Worm (Caenorhabditis elegans) whole organism, L4 larva: Measurements from ENCODE around the gene acdh-6.

Source experiments
- aly-2 ChIP-seq: sonication (generic microtip); optimal IDR thresholded peaks from 2 replicates; lab custom pipeline; 2018; ENCODE audit warnings: missing biosample characterization, missing genetic modification characterization
- attf-4 ChIP-seq: sonication (generic microtip); optimal IDR thresholded peaks from 3 replicates; lab custom pipeline; 2017; ENCODE audit warnings: missing biosample characterization, missing genetic modification characterization
- ceh-82 ChIP-seq: sonication (generic microtip); optimal IDR thresholded peaks from 2 replicates; lab custom pipeline; 2017; ENCODE audit warnings: missing biosample characterization, missing genetic modification characterization
- gei-8 ChIP-seq: fragments of 200-800 bp; sonication (Bioruptor generic); optimal IDR thresholded peaks from 2 replicates; lab custom pipeline; 2018; ENCODE audit warnings: mild to moderate bottlenecking, missing genetic modification characterization, missing compliant biosample characterization
- lir-3 ChIP-seq: sonication (generic microtip); optimal IDR thresholded peaks from 2 replicates; lab custom pipeline; 2016; ENCODE audit warnings: mild to moderate bottlenecking, missing genetic modification characterization, missing compliant biosample characterization
- nhr-237 ChIP-seq: sonication (generic microtip); optimal IDR thresholded peaks from 2 replicates; lab custom pipeline; 2017; ENCODE audit warnings: missing biosample characterization, missing genetic modification characterization
- nhr-77 ChIP-seq: fragments of 150-350 bp; optimal IDR thresholded peaks from 2 replicates; lab custom pipeline; 2014; ENCODE audit warnings: missing biosample characterization, missing genetic modification characterization
- pqm-1 ChIP-seq: sonication (generic microtip); optimal IDR thresholded peaks from 2 replicates; lab custom pipeline; 2017; ENCODE audit warnings: missing biosample characterization, missing genetic modification characterization
- saeg-2 ChIP-seq: fragments of 200-800 bp; sonication (Bioruptor generic); IDR thresholded peaks from 2 replicates; pipeline ENCODE4 v1.3.6; 2022; ENCODE audit warnings: missing genetic modification reagents, missing genetic modification characterization, missing compliant biosample characterization

ce11 chrIII:8552125-8552524, 8.8 kb upstream of the acdh-6 start, which contains the start of gene C02D5.4:
- TF ChIP-seq gei-8 (GFP tag; lab: Kevin White, UChicago) (no peak), nhr-237 (tag; lab: Kevin White, UChicago) (no peak), saeg-2 (GFP tag; lab: Robert Waterston, UW) (no peak), pqm-1 (tag; lab: Kevin White, UChicago) (no peak), nhr-77 (tag; lab: Kevin White, UChicago) (no peak), lir-3 (tag; lab: Kevin White, UChicago) (no peak), ceh-82 (tag; lab: Kevin White, UChicago) (no peak), aly-2 (no peak), attf-4 (no peak)
